Fruit fly (Drosophila melanogaster) Kc167 (cell line): ENCODE results near the gene mol.

ENCODE experiments used
- Myc ChIP-seq: fragments of >200 bp; optimal IDR thresholded peaks from 2 replicates; lab custom pipeline; 2017; ENCODE audit warnings: missing external identifiers
- Sin3A ChIP-seq: fragments of >200 bp; optimal IDR thresholded peaks from 2 replicates; lab custom pipeline; 2018; ENCODE audit warnings: missing external identifiers
- h ChIP-seq: fragments of >200 bp; optimal IDR thresholded peaks from 3 replicates; lab custom pipeline; 2018; ENCODE audit warnings: missing external identifiers
- insv ChIP-seq: fragments of >200 bp; optimal IDR thresholded peaks from 3 replicates; lab custom pipeline; 2018; ENCODE audit warnings: missing external identifiers
- psq ChIP-seq: fragments of >200 bp; optimal IDR thresholded peaks from 2 replicates; lab custom pipeline; 2017; ENCODE audit warnings: missing external identifiers
- ttk ChIP-seq: sonication (Bioruptor generic); optimal IDR thresholded peaks from 2 replicates; lab custom pipeline; 2017; ENCODE audit warnings: missing external identifiers

The mol gene

dm6 chr2L:15008034-15008433 is 10.7 kb upstream of the mol start:
- TF ChIP-seq Sin3A (lab: Kevin White, UChicago) (no peak), h (lab: Kevin White, UChicago) (no peak), psq (lab: Kevin White, UChicago) (no peak), Myc (lab: Kevin White, UChicago) (no peak)

- TF ChIP-seq h (lab: Kevin White, UChicago) (no peak), ttk (no peak), Myc (lab: Kevin White, UChicago) (no peak), Sin3A (lab: Kevin White, UChicago) (no peak), insv (lab: Kevin White, UChicago) (no peak), psq (lab: Kevin White, UChicago) (no peak)
These were observed 10.0 kb upstream of the mol start, which contains the start of the genes Ankrd49 and NC2beta for dm6 chr2L:15007331-15007863. TSS of gene Ankrd49 (minus strand) at chr2L:15007431. TSS of gene NC2beta (plus strand) at chr2L:15007813.

- TF ChIP-seq h (lab: Kevin White, UChicago) = no peak
- TF ChIP-seq Sin3A (lab: Kevin White, UChicago) = no peak
- TF ChIP-seq Myc (lab: Kevin White, UChicago) = no peak
- TF ChIP-seq ttk = no peak
- no peak for TF ChIP-seq insv (lab: Kevin White, UChicago)
- TF ChIP-seq psq (lab: Kevin White, UChicago) = no peak
These were observed 8.1 kb upstream of the mol start, which contains the start of gene DCTN5-p25 for dm6 chr2L:15005505-15005904. TSS of gene DCTN5-p25 (plus strand) at chr2L:15005733.

- TF ChIP-seq Myc (lab: Kevin White, UChicago) (no peak), h (lab: Kevin White, UChicago) (no peak), ttk (no peak), Sin3A (lab: Kevin White, UChicago) (no peak), psq (lab: Kevin White, UChicago) (no peak), insv (lab: Kevin White, UChicago) (no peak)
These were observed 4.5 kb upstream of the mol start for dm6 chr2L:15001847-15002246.

- TF ChIP-seq psq (lab: Kevin White, UChicago) (no peak), h (lab: Kevin White, UChicago) (no peak), Myc (lab: Kevin White, UChicago) (no peak), ttk (no peak), Sin3A (lab: Kevin White, UChicago) (no peak), insv (lab: Kevin White, UChicago) (no peak)
These were observed 3.0 kb upstream of the mol start for dm6 chr2L:15000360-15000759.

DNA sequence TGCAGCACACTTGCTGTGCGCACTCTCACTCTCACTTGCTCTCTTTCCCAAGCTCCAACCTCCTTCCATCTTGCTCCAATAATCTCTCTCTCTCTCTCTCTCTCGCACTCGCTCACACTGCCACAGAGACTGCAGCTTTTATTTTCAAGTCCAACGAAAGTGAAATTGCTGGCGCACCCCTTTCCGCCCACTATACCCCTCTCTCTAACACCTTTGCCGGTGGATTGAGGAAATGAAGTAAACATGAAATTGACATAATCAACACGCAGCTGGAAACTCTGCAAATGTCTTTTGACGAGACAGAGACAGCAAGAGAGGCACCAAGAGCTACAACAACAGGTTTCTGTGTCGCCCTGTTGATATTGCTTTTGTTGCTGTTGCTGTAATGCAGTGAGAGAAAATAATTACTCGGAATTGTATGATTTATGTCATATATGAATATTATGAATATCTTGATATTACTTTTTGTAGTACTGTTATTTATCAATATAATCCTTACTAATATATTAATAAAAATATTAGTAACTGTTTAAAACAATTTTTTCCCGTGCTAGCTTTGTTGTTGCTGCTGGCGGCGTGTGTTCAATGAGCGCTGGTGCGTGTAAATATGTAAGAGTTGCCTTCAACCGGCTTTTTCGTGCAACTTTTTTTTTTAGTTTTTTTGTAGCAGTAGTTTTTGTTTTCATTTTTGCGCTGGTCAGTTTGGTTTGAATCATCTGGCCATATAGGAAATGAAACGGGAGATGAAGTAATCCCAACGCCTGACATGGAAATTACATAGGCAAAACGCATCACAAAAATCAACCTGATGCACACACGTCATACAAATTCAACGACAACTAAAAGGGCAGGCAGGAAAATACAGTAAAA is 1.5 kb downstream of the mol start:
- TF ChIP-seq psq (lab: Kevin White, UChicago) (no peak), h (lab: Kevin White, UChicago) (no peak), Myc (lab: Kevin White, UChicago) (no peak), insv (lab: Kevin White, UChicago) (no peak), ttk (no peak), Sin3A (lab: Kevin White, UChicago) (no peak)

dm6 chr2L:14994834-14995506 is 2.4 kb downstream of the mol start:
- no peak for TF ChIP-seq Myc (lab: Kevin White, UChicago)
- TF ChIP-seq h (lab: Kevin White, UChicago) = no peak
- TF ChIP-seq ttk = no peak
- TF ChIP-seq Sin3A (lab: Kevin White, UChicago) = no peak
- no peak for TF ChIP-seq psq (lab: Kevin White, UChicago)
- TF ChIP-seq insv (lab: Kevin White, UChicago) = no peak

- TF ChIP-seq insv (lab: Kevin White, UChicago) (no peak), Myc (lab: Kevin White, UChicago) (no peak), h (lab: Kevin White, UChicago) (no peak), Sin3A (lab: Kevin White, UChicago) (no peak), psq (lab: Kevin White, UChicago) (no peak), ttk (no peak)
These were observed 4.5 kb downstream of the mol start for dm6 chr2L:14992889-14993288.

- TF ChIP-seq h (lab: Kevin White, UChicago) (no peak), ttk (no peak), Myc (lab: Kevin White, UChicago) (no peak), insv (lab: Kevin White, UChicago) (no peak), psq (lab: Kevin White, UChicago) (no peak), Sin3A (lab: Kevin White, UChicago) (no peak)
These were observed 24.5 kb downstream of the mol start for dm6 chr2L:14972836-14973235.

DNA sequence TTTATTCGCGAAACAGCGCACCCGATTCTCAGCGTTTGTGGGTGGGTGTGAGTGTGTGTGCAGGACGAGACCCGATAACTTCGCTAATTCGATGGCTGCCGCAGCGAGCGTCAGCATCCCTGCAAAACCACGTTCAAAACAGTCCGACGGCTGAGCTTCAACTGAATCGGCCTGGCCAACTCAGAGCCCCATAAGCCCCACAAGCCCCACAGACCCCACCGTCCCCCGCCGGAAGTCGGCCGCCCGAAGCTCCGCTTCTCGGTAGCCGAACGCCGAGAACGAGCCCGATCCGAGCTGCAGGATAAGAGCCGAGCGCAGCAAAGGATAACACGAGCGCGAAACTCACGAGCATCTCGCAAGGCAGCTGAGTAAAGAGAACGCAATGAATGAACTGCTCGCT is 25.2 kb downstream of the mol start, which contains the start of gene side-II:
TSS of gene side-II (minus strand) at position 168 of the 400 bp plus-strand sequence.
- TF ChIP-seq Sin3A (lab: Kevin White, UChicago) (no peak), psq (lab: Kevin White, UChicago) (no peak), h (lab: Kevin White, UChicago) (no peak), ttk (no peak), Myc (lab: Kevin White, UChicago) (no peak), insv (lab: Kevin White, UChicago) (no peak)
